Fruit fly (Drosophila melanogaster) whole organism, embryonic: ENCODE data around the gene CG3342.

ENCODE experiments used
- Bdp1 ChIP-seq: fragments of 200-800 bp; sonication (Bioruptor generic); optimal IDR thresholded peaks from 3 replicates; lab custom pipeline; 2016; ENCODE audit warnings: missing biosample characterization, missing genetic modification characterization
- CG12071 ChIP-seq: fragments of 200-800 bp; sonication (Bioruptor generic); optimal IDR thresholded peaks from 3 replicates; lab custom pipeline; 2018; ENCODE audit warnings: missing biosample characterization, mild to moderate bottlenecking, missing genetic modification characterization
- CG12155 ChIP-seq: fragments of 200-800 bp; sonication (Bioruptor generic); optimal IDR thresholded peaks from 3 replicates; lab custom pipeline; 2016; ENCODE audit warnings: missing biosample characterization, missing genetic modification characterization
- CG17829 ChIP-seq: fragments of 200-800 bp; optimal IDR thresholded peaks from 2 replicates; lab custom pipeline; 2019; ENCODE audit warnings: missing biosample characterization, mild to moderate bottlenecking, missing genetic modification characterization, moderate library complexity
- CG18011 ChIP-seq: fragments of 200-800 bp; sonication (Bioruptor generic); optimal IDR thresholded peaks from 2 replicates; lab custom pipeline; 2017; ENCODE audit warnings: missing biosample characterization, missing genetic modification characterization, mild to moderate bottlenecking, moderate library complexity, missing genotype
- CG2120 ChIP-seq: fragments of 200-800 bp; sonication (Bioruptor generic); optimal IDR thresholded peaks from 3 replicates; lab custom pipeline; 2016; ENCODE audit warnings: missing biosample characterization, missing genetic modification characterization
- CG2129 ChIP-seq: fragments of 200-800 bp; sonication (Bioruptor generic); IDR thresholded peaks from 2 replicates; pipeline ENCODE4 v1.3.6; 2022; ENCODE audit warnings: missing biosample characterization, missing genetic modification characterization; ENCODE audit not compliant: partially characterized antibody
- CG2199 ChIP-seq: fragments of 200-800 bp; sonication (Bioruptor generic); IDR thresholded peaks from 3 replicates; pipeline ENCODE4 v1.3.6; 2022; ENCODE audit warnings: missing biosample characterization, missing genetic modification characterization
- CG2202 ChIP-seq: fragments of 200-800 bp; sonication (Bioruptor generic); optimal IDR thresholded peaks from 2 replicates; lab custom pipeline; 2018; ENCODE audit warnings: missing biosample characterization, mild to moderate bottlenecking, missing genetic modification characterization
- CG34422 ChIP-seq: fragments of 200-800 bp; sonication (Bioruptor generic); IDR thresholded peaks from 3 replicates; pipeline ENCODE4 v1.3.6; 2022; ENCODE audit warnings: missing biosample characterization, missing genetic modification characterization
- CG5953 ChIP-seq: fragments of 200-800 bp; sonication (Bioruptor generic); IDR thresholded peaks from 2 replicates; pipeline ENCODE4 v1.3.6; 2022; ENCODE audit warnings: missing biosample characterization, missing genetic modification characterization
- CHES-1-like ChIP-seq: fragments of 200-800 bp; sonication (Bioruptor generic); optimal IDR thresholded peaks from 2 replicates; lab custom pipeline; 2016; ENCODE audit warnings: missing biosample characterization, missing genetic modification characterization
- Dbx ChIP-seq: fragments of 200-800 bp; sonication (Bioruptor generic); IDR thresholded peaks from 3 replicates; pipeline ENCODE4 v1.3.6; 2022; ENCODE audit warnings: missing biosample characterization, missing genetic modification characterization
- Dip3 ChIP-seq: fragments of 200-800 bp; sonication (Bioruptor generic); optimal IDR thresholded peaks from 3 replicates; lab custom pipeline; 2016; ENCODE audit warnings: missing biosample characterization, missing genetic modification characterization
- Doc3 ChIP-seq: fragments of 200-800 bp; sonication (Bioruptor generic); IDR thresholded peaks from 3 replicates; pipeline ENCODE4 v1.3.6; 2022; ENCODE audit warnings: missing biosample characterization, missing genetic modification characterization; ENCODE audit not compliant: partially characterized antibody
- NK7.1 ChIP-seq: fragments of 200-800 bp; sonication (Bioruptor generic); optimal IDR thresholded peaks from 3 replicates; lab custom pipeline; 2016; ENCODE audit warnings: missing biosample characterization, missing genetic modification characterization
- Pdp1 ChIP-seq, 2 experiments: fragments of 200-800 bp; sonication (Bioruptor generic); optimal IDR thresholded peaks; 3 replicates each; lab custom pipeline; 2016; ENCODE audit warnings: missing biosample characterization in 2 of 2, missing genetic modification characterization in 2 of 2, mild to moderate bottlenecking in 1 of 2, moderate library complexity in 1 of 2
- Ravus ChIP-seq: fragments of 200-800 bp; sonication (Bioruptor generic); IDR thresholded peaks from 2 replicates; pipeline ENCODE4 v1.3.6; 2022; ENCODE audit warnings: missing biosample characterization, missing genetic modification characterization
- Sox102F ChIP-seq: fragments of 200-800 bp; sonication (Bioruptor generic); optimal IDR thresholded peaks from 2 replicates; lab custom pipeline; 2018; ENCODE audit warnings: missing biosample characterization, mild to moderate bottlenecking, missing genetic modification characterization, moderate library complexity
- Stat92E ChIP-seq, 3 experiments: fragments of >200 bp in 2 of 3; fragments of 200-800 bp in 1 of 3; sonication (Bioruptor generic) in 1 of 3; optimal IDR thresholded peaks; 2 replicates each; lab custom pipeline; 2017 to 2019; ENCODE audit warnings: missing biosample characterization in 3 of 3, missing genetic modification characterization in 3 of 3, mild to moderate bottlenecking in 1 of 3, moderate library complexity in 1 of 3
- Xbp1 ChIP-seq: fragments of 200-800 bp; sonication (Bioruptor generic); optimal IDR thresholded peaks from 3 replicates; lab custom pipeline; 2016; ENCODE audit warnings: missing biosample characterization, mild to moderate bottlenecking, missing genetic modification characterization
- aop ChIP-seq: fragments of 200-800 bp; sonication (Bioruptor generic); IDR thresholded peaks from 2 replicates; pipeline ENCODE4 v1.3.6; 2022; ENCODE audit warnings: missing biosample characterization, missing genetic modification characterization
- btn ChIP-seq: fragments of 200-800 bp; sonication (Bioruptor generic); optimal IDR thresholded peaks from 2 replicates; lab custom pipeline; 2016; ENCODE audit warnings: missing biosample characterization, missing genetic modification characterization
- chn ChIP-seq: fragments of 200-800 bp; sonication (Bioruptor generic); optimal IDR thresholded peaks from 2 replicates; lab custom pipeline; 2016; ENCODE audit warnings: missing biosample characterization, missing genetic modification characterization
- da ChIP-seq: fragments of 200-800 bp; sonication (Bioruptor generic); optimal IDR thresholded peaks from 2 replicates; lab custom pipeline; 2016; ENCODE audit warnings: missing biosample characterization, missing genetic modification characterization
- dpn ChIP-seq, 2 experiments: fragments of 200-800 bp; sonication (Bioruptor generic); optimal IDR thresholded peaks; 3 replicates each; lab custom pipeline; 2016; ENCODE audit warnings: missing biosample characterization in 2 of 2, missing genetic modification characterization in 2 of 2
- fd96Cb ChIP-seq: fragments of 200-800 bp; sonication (Bioruptor generic); optimal IDR thresholded peaks from 2 replicates; lab custom pipeline; 2018; ENCODE audit warnings: missing biosample characterization, mild to moderate bottlenecking, missing genetic modification characterization, moderate library complexity
- gcm ChIP-seq: fragments of 200-800 bp; sonication (Bioruptor generic); optimal IDR thresholded peaks from 2 replicates; lab custom pipeline; 2019; ENCODE audit warnings: missing biosample characterization, mild to moderate bottlenecking, missing genetic modification characterization, moderate library complexity
- hb ChIP-seq: fragments of 200-800 bp; sonication (Bioruptor generic); IDR thresholded peaks from 3 replicates; pipeline ENCODE4 v1.3.6; 2022; ENCODE audit warnings: missing biosample characterization, missing genetic modification characterization; ENCODE audit not compliant: partially characterized antibody
- inv ChIP-seq: fragments of 200-800 bp; sonication (Bioruptor generic); IDR thresholded peaks from 2 replicates; pipeline ENCODE4 v1.3.6; 2022; ENCODE audit warnings: missing biosample characterization, missing genetic modification characterization; ENCODE audit not compliant: partially characterized antibody
- kay ChIP-seq: fragments of 200-800 bp; sonication (Bioruptor generic); optimal IDR thresholded peaks from 2 replicates; lab custom pipeline; 2016; ENCODE audit warnings: missing biosample characterization, missing genetic modification characterization
- nerfin-2 ChIP-seq: fragments of 200-800 bp; sonication (Bioruptor generic); IDR thresholded peaks from 2 replicates; pipeline ENCODE4 v1.3.6; 2022; ENCODE audit warnings: missing biosample characterization, missing genetic modification characterization; ENCODE audit not compliant: partially characterized antibody
- pan ChIP-seq, 4 experiments: fragments of >200 bp in 3 of 4; fragments of 200-800 bp in 1 of 4; sonication (Bioruptor generic) in 1 of 4; optimal IDR thresholded peaks in 3 of 4; IDR thresholded peaks in 1 of 4; 2 replicates each; pipeline versions ENCODE4 v1.3.6 to Lab custom; 2017 to 2022; ENCODE audit warnings: missing biosample characterization in 2 of 4, missing genetic modification characterization in 2 of 4, mixed read lengths in 1 of 4
- pfk ChIP-seq: fragments of 200-800 bp; sonication (Bioruptor generic); optimal IDR thresholded peaks from 2 replicates; lab custom pipeline; 2018; ENCODE audit warnings: missing biosample characterization, mild to moderate bottlenecking, missing genetic modification characterization, moderate library complexity
- pho ChIP-seq: fragments of 200-800 bp; sonication (Bioruptor generic); optimal IDR thresholded peaks from 2 replicates; lab custom pipeline; 2016; ENCODE audit warnings: missing biosample characterization, missing genetic modification characterization
- ranshi ChIP-seq: fragments of 200-800 bp; sonication (Bioruptor generic); IDR thresholded peaks from 2 replicates; pipeline ENCODE4 v1.3.6; 2022; ENCODE audit warnings: missing biosample characterization, missing genetic modification characterization
- run ChIP-seq: fragments of 200-800 bp; sonication (Bioruptor generic); optimal IDR thresholded peaks from 3 replicates; lab custom pipeline; 2018; ENCODE audit warnings: missing biosample characterization, mild to moderate bottlenecking, missing genetic modification characterization
- sc ChIP-seq, 3 experiments: fragments of >200 bp in 2 of 3; fragments of 200-800 bp in 1 of 3; sonication (Bioruptor generic) in 1 of 3; optimal IDR thresholded peaks; 2 replicates in 2 of 3; 3 replicates in 1 of 3; lab custom pipeline; 2017; ENCODE audit warnings: mild to moderate bottlenecking in 1 of 3, missing biosample characterization in 1 of 3, missing genetic modification characterization in 1 of 3, missing genetic modification reagents in 1 of 3
- sens ChIP-seq: fragments of 200-800 bp; sonication (Bioruptor generic); peaks from one replicate; lab custom pipeline; 2016; ENCODE audit warnings: missing biosample characterization, missing genetic modification characterization
- shn ChIP-seq: fragments of 200-800 bp; sonication (Bioruptor generic); optimal IDR thresholded peaks from 3 replicates; lab custom pipeline; 2016; ENCODE audit warnings: missing biosample characterization, missing genetic modification characterization
- so ChIP-seq: fragments of 200-800 bp; sonication (Bioruptor generic); IDR thresholded peaks from 3 replicates; pipeline ENCODE4 v1.3.6; 2022; ENCODE audit warnings: missing biosample characterization, missing genetic modification characterization
- sr ChIP-seq: fragments of 200-800 bp; sonication (Bioruptor generic); IDR thresholded peaks from 3 replicates; pipeline ENCODE4 v1.3.6; 2022; ENCODE audit warnings: missing biosample characterization, missing genetic modification characterization
- trem ChIP-seq: fragments of 200-800 bp; optimal IDR thresholded peaks from 3 replicates; lab custom pipeline; 2019; ENCODE audit warnings: missing biosample characterization, mild to moderate bottlenecking, missing genetic modification characterization, moderate library complexity
- vfl ChIP-seq: fragments of 200-800 bp; sonication (Bioruptor generic); optimal IDR thresholded peaks from 2 replicates; lab custom pipeline; 2016; ENCODE audit warnings: missing biosample characterization, missing genetic modification characterization
- yki ChIP-seq: fragments of >200 bp; optimal IDR thresholded peaks from 3 replicates; lab custom pipeline; 2018

CG3342 gene

dm6 chrX:6574488-6574887 lies 46.8 kb upstream of the CG3342 start (continued):
- no peak for TF ChIP-seq inv (GFP tag; lab: Robert Waterston, UW)
- 0 out of 3 replicates have a peak, but pooled peaks have one; percentile 19 for TF ChIP-seq so (GFP tag; lab: Robert Waterston, UW)
- no peak for TF ChIP-seq run (tag; lab: Kevin White, UChicago)
- no peak for TF ChIP-seq pho
- TF ChIP-seq, all 482 proteins: peak for 94

dm6 chrX:6573799-6574198 lies 46.1 kb upstream of the CG3342 start:
- TF ChIP-seq sens (GFP tag; lab: Kevin White, UChicago) (peak; percentile 31), Pdp1 (GFP tag; optimal IDR thresholded peaks at IDR 0.05; lab: Kevin White, UChicago) (peak in 1 of 2 experiments; percentile 3), Ravus (GFP tag; lab: Robert Waterston, UW) (no peak)

dm6 chrX:6571234-6571915 lies 43.7 kb upstream of the CG3342 start:
- TF ChIP-seq sc (optimal IDR thresholded peaks at IDR 0.05; lab: Kevin White, UChicago) (no peak), sc (GFP tag; optimal IDR thresholded peaks at IDR 0.05; lab: Kevin White, UChicago) (peak; percentile 90), gcm (GFP tag; lab: Kevin White, UChicago) (peak; percentile 92), trem (tag; lab: Kevin White, UChicago) (peak; percentile 91), Xbp1 (GFP tag; lab: Kevin White, UChicago) (peak; percentile 86), NK7.1 (GFP tag; lab: Kevin White, UChicago) (no peak), btn (GFP tag; lab: Kevin White, UChicago) (no peak), da (GFP tag; lab: Kevin White, UChicago) (no peak), ranshi (GFP tag; lab: Robert Waterston, UW) (peak; percentile 81), Sox102F (GFP tag; lab: Kevin White, UChicago) (peak; percentile 90), CG18011 (GFP tag; lab: Kevin White, UChicago) (peak; percentile 12), Dbx (GFP tag; lab: Robert Waterston, UW) (peak; percentile 64; the same call in 2 of the 3 replicates), aop (GFP tag; lab: Robert Waterston, UW) (no peak), CG2202 (tag; lab: Kevin White, UChicago) (peak; percentile 88), CG12155 (GFP tag; lab: Kevin White, UChicago) (peak; percentile 62), pfk (GFP tag; lab: Kevin White, UChicago) (no peak), shn (GFP tag; lab: Kevin White, UChicago) (peak; percentile 35), CHES-1-like (GFP tag; lab: Kevin White, UChicago) (no peak), hb (GFP tag; lab: Robert Waterston, UW) (no peak), CG5953 (GFP tag; lab: Robert Waterston, UW) (peak; percentile 73; the same call in 1 of the 2 replicates), sens (GFP tag; lab: Kevin White, UChicago) (peak; percentile 96), vfl (no peak), yki (no peak), Doc3 (GFP tag; lab: Robert Waterston, UW) (no peak), chn (GFP tag; lab: Kevin White, UChicago) (peak; percentile 59), pan (optimal IDR thresholded peaks at IDR 0.05; lab: Kevin White, UChicago) (no peak), pan (GFP tag; optimal IDR thresholded peaks at IDR 0.05 in 1 of 2, IDR thresholded peaks at IDR 0.05 in 1 of 2) (peak in 1 of 2 experiments; percentile 76), Bdp1 (GFP tag; lab: Kevin White, UChicago) (no peak), kay (peak; percentile 60), CG17829 (peak; percentile 95), CG12071 (GFP tag; lab: Kevin White, UChicago) (peak; percentile 57), Dip3 (GFP tag; lab: Kevin White, UChicago) (no peak), sr (GFP tag; lab: Robert Waterston, UW) (no peak), fd96Cb (tag; lab: Kevin White, UChicago) (peak; percentile 92), nerfin-2 (GFP tag; lab: Robert Waterston, UW) (no peak), CG2120 (GFP tag; lab: Kevin White, UChicago) (peak; percentile 44), Stat92E (GFP tag; optimal IDR thresholded peaks at IDR 0.05; lab: Kevin White, UChicago) (peak in 1 of 3 experiments; percentile 81), CG2199 (peak; percentile 40; the same call in 1 of the 3 replicates), dpn (GFP tag; optimal IDR thresholded peaks at IDR 0.05; lab: Kevin White, UChicago) (peak; percentile 40 to 78), CG2129 (GFP tag; lab: Robert Waterston, UW) (no peak), CG34422 (peak; percentile 85)
